Worm (Caenorhabditis elegans) whole organism, mixed stage, embryonic: Measurements from ENCODE around the gene dkc-1.

ENCODE experiments used
- cnd-1 ChIP-seq: fragments of 200-800 bp; sonication (Bioruptor generic); optimal IDR thresholded peaks from 2 replicates; lab custom pipeline; 2018; ENCODE audit warnings: mild to moderate bottlenecking, missing genetic modification characterization, missing compliant biosample characterization
- elt-1 ChIP-seq: sonication (generic microtip); optimal IDR thresholded peaks from 2 replicates; lab custom pipeline; 2017; ENCODE audit warnings: missing genetic modification characterization, mild to moderate bottlenecking, missing compliant biosample characterization, antibody characterized with exemption, moderate library complexity, borderline replicate concordance; ENCODE audit not compliant: insufficient read depth
- elt-3 ChIP-seq: fragments of 150-350 bp; optimal IDR thresholded peaks from 2 replicates; lab custom pipeline; 2014; ENCODE audit warnings: missing biosample characterization, missing genetic modification characterization
- nhr-12 ChIP-seq: fragments of 150-350 bp; optimal IDR thresholded peaks from 2 replicates; lab custom pipeline; 2014; ENCODE audit warnings: missing biosample characterization, missing genetic modification characterization
- nhr-237 ChIP-seq: fragments of 150-350 bp; optimal IDR thresholded peaks from 2 replicates; lab custom pipeline; 2014; ENCODE audit warnings: missing biosample characterization, missing genetic modification characterization
- nhr-28 ChIP-seq: fragments of 150-350 bp; optimal IDR thresholded peaks from 2 replicates; lab custom pipeline; 2014; ENCODE audit warnings: missing biosample characterization, missing genetic modification characterization
- nhr-76 ChIP-seq: sonication (generic microtip); optimal IDR thresholded peaks from 2 replicates; lab custom pipeline; 2017; ENCODE audit warnings: missing biosample characterization, missing genetic modification characterization
- snpc-4 ChIP-seq: fragments of 150-350 bp; optimal IDR thresholded peaks from 2 replicates; lab custom pipeline; 2014; ENCODE audit warnings: missing biosample characterization, missing genetic modification characterization
- sptf-1 ChIP-seq: sonication (generic microtip); optimal IDR thresholded peaks from 2 replicates; lab custom pipeline; 2017; ENCODE audit warnings: mild to moderate bottlenecking, missing genetic modification characterization, moderate library complexity, missing compliant biosample characterization
- tbx-8 ChIP-seq: fragments of 200-800 bp; sonication (Bioruptor generic); optimal IDR thresholded peaks from 2 replicates; lab custom pipeline; 2018; ENCODE audit warnings: mild to moderate bottlenecking, missing genetic modification characterization, moderate library complexity, missing compliant biosample characterization
- unc-62 ChIP-seq: fragments of 150-350 bp; optimal IDR thresholded peaks from 2 replicates; lab custom pipeline; 2014; ENCODE audit warnings: missing biosample characterization, missing genetic modification reagents, missing genetic modification characterization
- ztf-11 ChIP-seq: fragments of 150-350 bp; optimal IDR thresholded peaks from 2 replicates; lab custom pipeline; 2014; ENCODE audit warnings: missing biosample characterization, missing genetic modification characterization

DNA sequence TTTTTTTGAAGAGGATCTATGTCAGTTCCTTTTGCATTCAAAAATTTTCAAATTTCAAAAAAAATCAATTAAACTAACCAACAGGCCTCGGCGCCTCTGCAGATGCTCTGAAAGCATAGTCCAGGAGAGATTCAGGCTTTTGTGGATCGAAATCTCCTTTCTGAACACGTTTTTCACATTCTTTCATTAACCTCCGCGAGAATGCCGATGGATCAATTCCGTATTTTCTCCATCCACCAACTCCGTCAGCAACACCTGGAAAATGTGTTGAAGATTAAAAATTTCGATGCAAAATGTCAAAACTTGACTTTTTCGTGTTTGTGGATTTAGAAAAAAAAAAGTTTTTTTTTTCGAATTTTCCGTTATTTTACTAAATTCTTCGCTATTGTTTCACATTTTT lies 33.7 kb upstream of the dkc-1 start:
- TF ChIP-seq cnd-1 (tag; lab: Kevin White, UChicago), result no peak
- no peak for TF ChIP-seq nhr-237 (tag; lab: Kevin White, UChicago)
- no peak for TF ChIP-seq elt-3 (tag; lab: Kevin White, UChicago)
- TF ChIP-seq elt-1, result no peak
- TF ChIP-seq sptf-1, result no peak
- no peak for TF ChIP-seq ztf-11
- TF ChIP-seq tbx-8, result no peak
- no peak for TF ChIP-seq nhr-76 (tag; lab: Kevin White, UChicago)
- no peak for TF ChIP-seq nhr-28
- TF ChIP-seq snpc-4 (tag; lab: Kevin White, UChicago), result no peak
- no peak for TF ChIP-seq unc-62 (GFP tag; lab: Kevin White, UChicago)
- TF ChIP-seq nhr-12 (tag; lab: Kevin White, UChicago), result no peak
